Worm (Caenorhabditis elegans): ENCODE results near the gene srw-17.

DNA sequence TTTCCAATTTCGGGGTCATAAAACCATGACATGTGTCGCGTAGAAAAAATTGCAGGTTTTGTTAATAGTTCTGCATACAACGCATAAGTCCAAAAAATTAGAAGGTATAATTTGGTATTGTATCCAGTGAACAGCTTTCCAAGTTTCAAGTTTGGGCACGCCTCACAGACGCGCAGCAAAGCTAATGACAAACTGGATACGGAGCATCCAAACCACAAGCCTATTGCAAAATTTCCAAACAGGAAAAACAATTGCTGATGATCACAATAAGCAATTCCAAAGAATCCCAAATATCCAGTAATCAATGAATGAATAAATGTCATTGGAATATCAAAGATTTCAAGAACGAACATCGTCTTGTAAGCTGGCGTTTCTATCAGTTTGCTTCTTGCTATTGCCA lies 36.7 kb upstream of the srw-17 start:
- TF ChIP-seq flt-1 (GFP tag; IDR thresholded peaks at IDR 0.05) (no peak), ref-1 (GFP tag; conservative IDR thresholded peaks at IDR 0.05) (no peak), tab-1 (GFP tag; IDR thresholded peaks at IDR 0.05) (no peak)

Data from whole organism, midembryonic.